Worm (Caenorhabditis elegans): ENCODE measurements around the gene srz-95.

- TF ChIP-seq ztf-3 (GFP tag; optimal IDR thresholded peaks at IDR 0.05) (no peak), unc-62 (GFP tag; optimal IDR thresholded peaks at IDR 0.05) (no peak), rpc-1 (optimal IDR thresholded peaks at IDR 0.05) (no peak), rpc-1 (tag; optimal IDR thresholded peaks at IDR 0.05) (no peak), gei-17 (GFP tag; optimal IDR thresholded peaks at IDR 0.05) (no peak), Y95B8A.8 (GFP tag; IDR thresholded peaks at IDR 0.05) (no peak), somi-1 (GFP tag; optimal IDR thresholded peaks at IDR 0.05) (no peak), C06A6.2 (GFP tag; conservative IDR thresholded peaks at IDR 0.05) (no peak), ets-4 (GFP tag; optimal IDR thresholded peaks at IDR 0.05) (no peak), dpl-1 (GFP tag; optimal IDR thresholded peaks at IDR 0.05) (no peak), sptf-2 (GFP tag; optimal IDR thresholded peaks at IDR 0.05) (no peak), ztf-25 (GFP tag; IDR thresholded peaks at IDR 0.05) (no peak)
These were observed 34.5 kb downstream of the srz-95 start, which contains the start of gene F49H6.15 for ce11 chrV:17026289-17026688.
